Worm (Caenorhabditis elegans) whole organism, L3 larva: ENCODE measurements around the gene ZC239.3.

Experiments used
- ceh-9 ChIP-seq: sonication (generic microtip); optimal IDR thresholded peaks from 2 replicates; lab custom pipeline; 2018; ENCODE audit warnings: missing biosample characterization, missing genetic modification characterization
- fkh-10 ChIP-seq: sonication (generic microtip); optimal IDR thresholded peaks from 2 replicates; lab custom pipeline; 2017; ENCODE audit warnings: missing biosample characterization, missing genetic modification reagents, missing genetic modification characterization
- mdl-1 ChIP-seq: fragments of 150-350 bp; optimal IDR thresholded peaks from 2 replicates; lab custom pipeline; 2014; ENCODE audit warnings: missing biosample characterization, missing genetic modification characterization
- snpc-4 ChIP-seq: fragments of 150-350 bp; optimal IDR thresholded peaks from 2 replicates; lab custom pipeline; 2014; ENCODE audit warnings: missing biosample characterization, missing genetic modification characterization
- unc-62 ChIP-seq: fragments of 150-350 bp; sonication (generic microtip); optimal IDR thresholded peaks from 4 replicates; lab custom pipeline; 2014; ENCODE audit warnings: missing biosample characterization, missing genetic modification reagents, missing genetic modification characterization

- TF ChIP-seq mdl-1 (tag; lab: Kevin White, UChicago), result no peak
- TF ChIP-seq snpc-4 (tag; lab: Kevin White, UChicago), result no peak
- no peak for TF ChIP-seq fkh-10 (GFP tag; lab: Kevin White, UChicago)
- TF ChIP-seq unc-62, result no peak
- TF ChIP-seq ceh-9 (tag; lab: Kevin White, UChicago), result no peak
Measured at ce11 chrII:3220723-3221122, 4.9 kb downstream of the ZC239.3 start, which contains the start of gene ZC239.22.
